Worm (Caenorhabditis elegans): ENCODE results near the gene F57A10.2.
"Not testable (repeated sequence)": the region's sequence is repeated elsewhere in the genome, so short reads cannot be mapped to it uniquely, and the experiment has no call there.

The F57A10.2 gene

ce11 chrV:15733020-15733419 is 33.4 kb upstream of the F57A10.2 start:
- TF ChIP-seq ztf-23 (GFP tag; IDR thresholded peaks at IDR 0.05) (no peak), cog-1 (tag; optimal IDR thresholded peaks at IDR 0.05) (no peak), ref-1 (GFP tag; conservative IDR thresholded peaks at IDR 0.05) (no peak), med-1 (GFP tag; optimal IDR thresholded peaks at IDR 0.05; ENCODE audit: insufficient read depth) (no peak), tab-1 (GFP tag; IDR thresholded peaks at IDR 0.05) (no peak), klf-2 (GFP tag; conservative IDR thresholded peaks at IDR 0.05) (no peak), T22C8.4 (GFP tag; IDR thresholded peaks at IDR 0.05) (no peak), ztf-29 (GFP tag; IDR thresholded peaks at IDR 0.05) (no peak), flt-1 (GFP tag; IDR thresholded peaks at IDR 0.05) (no peak)

- TF ChIP-seq ztf-23 (GFP tag; IDR thresholded peaks at IDR 0.05) (no peak), T22C8.4 (GFP tag; IDR thresholded peaks at IDR 0.05) (no peak), flt-1 (GFP tag; IDR thresholded peaks at IDR 0.05) (no peak), ref-1 (GFP tag; conservative IDR thresholded peaks at IDR 0.05) (no peak), tab-1 (GFP tag; IDR thresholded peaks at IDR 0.05) (no peak), ztf-29 (GFP tag; IDR thresholded peaks at IDR 0.05) (no peak), cog-1 (tag; optimal IDR thresholded peaks at IDR 0.05) (no peak), med-1 (GFP tag; optimal IDR thresholded peaks at IDR 0.05; ENCODE audit: insufficient read depth) (no peak)
Measured at ce11 chrV:15733568-15733967, 32.8 kb upstream of the F57A10.2 start, which contains the start of gene T23D5.3. TSS of gene T23D5.3 (minus strand) at chrV:15733668.

DNA sequence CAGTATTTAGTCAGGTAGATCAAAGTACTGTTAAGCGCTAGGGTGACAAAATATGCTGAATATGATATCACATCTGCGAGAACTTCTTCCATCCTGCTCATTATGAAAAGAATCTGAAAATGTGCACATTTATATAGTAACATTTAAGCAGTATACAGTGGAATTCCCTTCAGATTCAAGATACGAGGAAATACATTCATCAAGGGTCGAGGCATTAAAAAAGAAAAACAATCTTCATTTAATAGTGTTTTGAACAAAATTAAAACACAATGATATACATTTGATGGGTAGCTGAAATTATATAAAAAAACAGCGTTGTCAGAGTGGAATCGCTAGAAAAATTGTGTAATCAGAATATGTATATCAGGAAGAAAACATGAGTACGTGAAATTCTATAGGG is 30.7 kb upstream of the F57A10.2 start, which contains the start of gene str-27:
Gene str-27 (minus strand): TSS at position 101 of the 400 bp plus-strand sequence.
- no peak for TF ChIP-seq cog-1 (tag; optimal IDR thresholded peaks at IDR 0.05)
- TF ChIP-seq ztf-23 (GFP tag; IDR thresholded peaks at IDR 0.05) = no peak
- TF ChIP-seq flt-1 (GFP tag; IDR thresholded peaks at IDR 0.05) = no peak

DNA sequence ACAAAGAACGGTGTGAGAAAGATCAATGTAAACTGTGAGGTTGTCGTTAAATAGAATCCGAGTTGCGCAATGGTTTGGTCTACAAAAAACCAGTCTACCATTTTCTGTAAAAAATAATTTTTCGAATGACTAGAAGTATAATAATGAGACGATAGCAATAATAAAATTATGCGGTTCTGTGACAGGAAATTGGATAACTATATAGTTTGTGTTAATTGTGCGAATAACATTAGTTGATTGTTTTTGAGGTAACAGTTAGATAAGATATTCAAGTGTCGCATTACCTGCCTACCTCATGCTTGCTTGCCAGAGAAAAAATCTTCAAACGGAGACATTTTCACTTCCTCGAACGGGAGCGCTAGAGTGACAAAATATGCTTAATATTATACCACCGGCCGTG is 24.5 kb upstream of the F57A10.2 start, which contains the start of gene str-18:
Gene str-18 (minus strand): TSS at position 101 of the 400 bp plus-strand sequence.
- TF ChIP-seq klf-2 (GFP tag; conservative IDR thresholded peaks at IDR 0.05) (no peak), med-1 (GFP tag; optimal IDR thresholded peaks at IDR 0.05; ENCODE audit: insufficient read depth) (no peak), tab-1 (GFP tag; IDR thresholded peaks at IDR 0.05) (no peak), T22C8.4 (GFP tag; IDR thresholded peaks at IDR 0.05) (no peak), ztf-23 (GFP tag; IDR thresholded peaks at IDR 0.05) (no peak), flt-1 (GFP tag; IDR thresholded peaks at IDR 0.05) (no peak), ztf-29 (GFP tag; IDR thresholded peaks at IDR 0.05) (no peak), ref-1 (GFP tag; conservative IDR thresholded peaks at IDR 0.05) (no peak), cog-1 (tag; optimal IDR thresholded peaks at IDR 0.05) (no peak)

DNA sequence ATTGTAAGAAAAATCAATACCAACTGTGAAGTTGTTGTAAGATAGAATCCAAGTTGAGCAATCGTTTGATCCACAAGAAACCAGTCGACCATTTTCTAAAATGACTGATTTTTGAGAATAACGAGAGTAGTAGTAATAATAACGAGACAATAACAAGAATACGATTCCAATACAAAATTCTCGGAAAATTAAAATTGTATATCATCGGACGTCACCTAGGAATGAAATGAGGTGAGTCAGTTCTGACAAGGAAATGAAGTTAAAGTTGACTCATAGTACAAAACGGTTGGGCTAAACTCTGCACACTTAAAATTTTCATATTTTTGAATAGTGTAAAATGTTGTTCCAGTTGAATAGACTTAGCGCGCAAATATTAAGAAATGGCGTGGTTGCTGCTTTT is 22.0 kb upstream of the F57A10.2 start, which contains the start of gene str-19:
Gene str-19 (minus strand): TSS at position 101 of the 400 bp plus-strand sequence.
- not testable (repeated sequence) for TF ChIP-seq flt-1 (GFP tag; IDR thresholded peaks at IDR 0.05); ztf-29 (GFP tag; IDR thresholded peaks at IDR 0.05); ref-1 (GFP tag; conservative IDR thresholded peaks at IDR 0.05)

DNA sequence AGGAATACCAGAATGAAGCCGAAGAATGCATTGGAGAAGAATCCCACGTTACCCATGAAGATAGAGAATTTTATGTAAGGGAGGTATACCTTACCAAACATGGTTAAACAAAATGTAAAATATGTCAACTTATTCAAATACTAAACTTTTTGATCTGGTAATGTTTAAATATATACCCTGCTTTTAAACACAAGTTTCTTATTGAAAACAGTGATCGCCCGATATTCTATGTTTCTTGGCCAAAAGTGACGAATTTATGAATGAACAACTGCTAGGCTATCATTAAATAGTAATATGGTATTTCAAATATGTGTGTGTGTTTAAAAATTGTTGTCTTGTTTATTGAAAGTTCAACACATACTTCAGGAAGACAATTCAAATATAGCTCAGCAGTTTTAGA is 18.0 kb upstream of the F57A10.2 start, which contains the start of gene T23D5.8:
Gene T23D5.8 (minus strand): TSS at position 101 of the 400 bp plus-strand sequence.
- TF ChIP-seq klf-2 (GFP tag; conservative IDR thresholded peaks at IDR 0.05); ref-1 (GFP tag; conservative IDR thresholded peaks at IDR 0.05); tab-1 (GFP tag; IDR thresholded peaks at IDR 0.05): not testable (repeated sequence)

ce11 chrV:15750130-15750529 is 16.2 kb upstream of the F57A10.2 start, which contains the start of gene str-6:
TSS of gene str-6 (minus strand) at chrV:15750230.
- TF ChIP-seq flt-1 (GFP tag; IDR thresholded peaks at IDR 0.05) (no peak), ztf-29 (GFP tag; IDR thresholded peaks at IDR 0.05) (no peak), T22C8.4 (GFP tag; IDR thresholded peaks at IDR 0.05) (no peak), cog-1 (tag; optimal IDR thresholded peaks at IDR 0.05) (no peak)

DNA sequence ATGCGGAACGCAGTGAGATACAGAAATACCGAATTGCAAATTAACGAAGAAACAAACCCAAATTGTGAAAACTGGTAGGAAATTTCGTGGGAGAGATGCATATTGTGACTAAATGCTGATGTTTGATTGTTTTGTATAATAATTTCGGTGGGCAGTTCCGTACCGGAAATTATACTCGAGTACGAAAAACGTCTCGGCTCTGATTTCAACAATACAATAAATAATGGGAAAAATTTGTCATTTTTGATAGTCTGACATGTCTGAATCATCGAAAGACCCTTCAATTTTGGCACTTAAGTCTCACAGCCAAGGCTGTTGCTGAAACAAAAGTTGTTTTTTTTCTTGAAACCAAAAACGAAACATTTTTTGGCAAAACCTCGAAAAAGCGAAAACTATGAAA is 14.3 kb upstream of the F57A10.2 start, which contains the start of gene str-43:
Gene str-43 (minus strand): TSS at position 101 of the 400 bp plus-strand sequence.
- TF ChIP-seq ref-1 (GFP tag; conservative IDR thresholded peaks at IDR 0.05) (no peak), klf-2 (GFP tag; conservative IDR thresholded peaks at IDR 0.05) (no peak), flt-1 (GFP tag; IDR thresholded peaks at IDR 0.05) (no peak), ztf-29 (GFP tag; IDR thresholded peaks at IDR 0.05) (no peak), cog-1 (tag; optimal IDR thresholded peaks at IDR 0.05) (no peak), med-1 (GFP tag; optimal IDR thresholded peaks at IDR 0.05; ENCODE audit: insufficient read depth) (no peak), T22C8.4 (GFP tag; IDR thresholded peaks at IDR 0.05) (no peak), ztf-23 (GFP tag; IDR thresholded peaks at IDR 0.05) (no peak), tab-1 (GFP tag; IDR thresholded peaks at IDR 0.05) (no peak)

- TF ChIP-seq T22C8.4 (GFP tag; IDR thresholded peaks at IDR 0.05); klf-2 (GFP tag; conservative IDR thresholded peaks at IDR 0.05); ztf-23 (GFP tag; IDR thresholded peaks at IDR 0.05): not testable (repeated sequence)
Measured at ce11 chrV:15752941-15753340, 13.4 kb upstream of the F57A10.2 start, which contains the start of gene str-5. TSS of gene str-5 (plus strand) at chrV:15753241.

DNA sequence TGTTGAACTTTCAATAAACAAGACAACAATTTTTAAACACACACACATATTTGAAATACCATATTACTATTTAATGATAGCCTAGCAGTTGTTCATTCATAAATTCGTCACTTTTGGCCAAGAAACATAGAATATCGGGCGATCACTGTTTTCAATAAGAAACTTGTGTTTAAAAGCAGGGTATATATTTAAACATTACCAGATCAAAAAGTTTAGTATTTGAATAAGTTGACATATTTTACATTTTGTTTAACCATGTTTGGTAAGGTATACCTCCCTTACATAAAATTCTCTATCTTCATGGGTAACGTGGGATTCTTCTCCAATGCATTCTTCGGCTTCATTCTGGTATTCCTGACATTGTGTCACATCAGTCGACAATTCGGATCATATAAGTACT is 11.6 kb upstream of the F57A10.2 start, which contains the start of gene str-8:
Gene str-8 (plus strand): TSS at position 301 of the 400 bp plus-strand sequence.
- not testable (repeated sequence) for TF ChIP-seq ztf-29 (GFP tag; IDR thresholded peaks at IDR 0.05); ztf-23 (GFP tag; IDR thresholded peaks at IDR 0.05); ref-1 (GFP tag; conservative IDR thresholded peaks at IDR 0.05)

ce11 chrV:15757645-15758044 is 8.7 kb upstream of the F57A10.2 start:
- TF ChIP-seq ztf-23 (GFP tag; IDR thresholded peaks at IDR 0.05) (no peak), ref-1 (GFP tag; conservative IDR thresholded peaks at IDR 0.05) (no peak), flt-1 (GFP tag; IDR thresholded peaks at IDR 0.05) (no peak)

Measured in whole organism, midembryonic.